Worm (Caenorhabditis elegans) whole organism, L1 larva: ENCODE measurements around the gene Y42A5A.3.

Experiments
- C04F5.9 ChIP-seq: sonication (generic microtip); optimal IDR thresholded peaks from 2 replicates; lab custom pipeline; 2016; ENCODE audit warnings: missing genetic modification characterization, missing compliant biosample characterization
- C16A3.4 ChIP-seq: fragments of 150-350 bp; optimal IDR thresholded peaks from 2 replicates; lab custom pipeline; 2014; ENCODE audit warnings: missing biosample characterization, missing genetic modification characterization
- C34B4.2 ChIP-seq: sonication (generic microtip); optimal IDR thresholded peaks from 2 replicates; lab custom pipeline; 2017; ENCODE audit warnings: mild to moderate bottlenecking, missing genetic modification characterization, missing compliant biosample characterization
- F16B12.6 ChIP-seq: fragments of 150-350 bp; optimal IDR thresholded peaks from 2 replicates; lab custom pipeline; 2014; ENCODE audit warnings: missing biosample characterization, missing genetic modification characterization
- Y116A8C.19 ChIP-seq: sonication (generic microtip); optimal IDR thresholded peaks from 2 replicates; lab custom pipeline; 2016; ENCODE audit warnings: missing compliant biosample characterization, missing genetic modification characterization, borderline replicate concordance
- alr-1 ChIP-seq: fragments of 200-800 bp; sonication (Bioruptor generic); optimal IDR thresholded peaks from 2 replicates; lab custom pipeline; 2018; ENCODE audit warnings: borderline replicate concordance, mild to moderate bottlenecking, missing genetic modification characterization, missing compliant biosample characterization
- ama-1 ChIP-seq: fragments of 150-350 bp; optimal IDR thresholded peaks from 2 replicates; lab custom pipeline; 2014
- blmp-1 ChIP-seq: fragments of 150-350 bp; optimal IDR thresholded peaks from 2 replicates; lab custom pipeline; 2014; ENCODE audit warnings: missing biosample characterization, missing genetic modification characterization
- ceh-63 ChIP-seq: fragments of 200-800 bp; sonication (Bioruptor generic); optimal IDR thresholded peaks from 2 replicates; lab custom pipeline; 2018; ENCODE audit warnings: mild to moderate bottlenecking, missing genetic modification characterization, missing compliant biosample characterization
- ceh-8 ChIP-seq: fragments of 200-800 bp; sonication (Bioruptor generic); optimal IDR thresholded peaks from 2 replicates; lab custom pipeline; 2018; ENCODE audit warnings: mild to moderate bottlenecking, missing genetic modification characterization, moderate library complexity, missing compliant biosample characterization
- ceh-90 ChIP-seq: sonication (generic microtip); optimal IDR thresholded peaks from 2 replicates; lab custom pipeline; 2016; ENCODE audit warnings: missing genetic modification characterization, missing compliant biosample characterization
- dpl-1 ChIP-seq, 3 experiments: fragments of 150-350 bp in 2 of 3; sonication (generic microtip) in 1 of 3; optimal IDR thresholded peaks; 2 replicates each; lab custom pipeline; 2014 to 2017; ENCODE audit warnings: missing biosample characterization in 3 of 3, missing genetic modification characterization in 3 of 3, missing genetic modification reagents in 3 of 3
- dsc-1 ChIP-seq: sonication (generic microtip); optimal IDR thresholded peaks from 2 replicates; lab custom pipeline; 2016; ENCODE audit warnings: mild to moderate bottlenecking, missing genetic modification characterization, missing compliant biosample characterization
- efl-3 ChIP-seq: fragments of 200-800 bp; sonication (Bioruptor generic); optimal IDR thresholded peaks from 2 replicates; lab custom pipeline; 2018; ENCODE audit warnings: mild to moderate bottlenecking, missing genetic modification characterization, missing compliant biosample characterization
- egl-27 ChIP-seq, 2 experiments: fragments of 150-350 bp in 1 of 2; sonication (generic microtip); optimal IDR thresholded peaks; 3 replicates each; lab custom pipeline; 2017 to 2018; ENCODE audit warnings: missing biosample characterization in 2 of 2, missing genetic modification characterization in 2 of 2, missing genetic modification reagents in 2 of 2
- elt-2 ChIP-seq: sonication (generic microtip); optimal IDR thresholded peaks from 2 replicates; lab custom pipeline; 2016; ENCODE audit warnings: missing genetic modification characterization, mild to moderate bottlenecking, inconsistent platforms, missing compliant biosample characterization, missing genetic modification reagents
- elt-3 ChIP-seq, 6 experiments: fragments of 150-350 bp in 1 of 6; sonication (generic microtip); optimal IDR thresholded peaks; 2 replicates each; lab custom pipeline; 2017 to 2018; ENCODE audit warnings: missing biosample characterization in 6 of 6, missing genetic modification characterization in 6 of 6, inconsistent platforms in 1 of 6
- fkh-10 ChIP-seq: sonication (generic microtip); optimal IDR thresholded peaks from 2 replicates; lab custom pipeline; 2017; ENCODE audit warnings: missing biosample characterization, missing genetic modification reagents, missing genetic modification characterization
- fkh-4 ChIP-seq: sonication (generic microtip); optimal IDR thresholded peaks from 2 replicates; lab custom pipeline; 2016; ENCODE audit warnings: missing compliant biosample characterization, missing genetic modification characterization, borderline replicate concordance
- fkh-8 ChIP-seq: sonication (generic microtip); optimal IDR thresholded peaks from 2 replicates; lab custom pipeline; 2016; ENCODE audit warnings: mild to moderate bottlenecking, missing genetic modification characterization, missing compliant biosample characterization
- hpl-2 ChIP-seq: fragments of 150-350 bp; optimal IDR thresholded peaks from 2 replicates; lab custom pipeline; 2014; ENCODE audit warnings: missing biosample characterization, missing genetic modification reagents, missing genetic modification characterization
- irx-1 ChIP-seq: sonication (generic microtip); optimal IDR thresholded peaks from 2 replicates; lab custom pipeline; 2016; ENCODE audit warnings: missing genetic modification characterization, missing compliant biosample characterization
- isw-1 ChIP-seq: fragments of 200-800 bp; sonication (Bioruptor generic); IDR thresholded peaks from 2 replicates; pipeline ENCODE4 v1.3.6; 2022; ENCODE audit warnings: missing genetic modification characterization, missing compliant biosample characterization
- jun-1 ChIP-seq: fragments of 150-350 bp; optimal IDR thresholded peaks from 2 replicates; lab custom pipeline; 2014; ENCODE audit warnings: missing biosample characterization, missing genetic modification reagents, missing genetic modification characterization
- lin-15B ChIP-seq: fragments of 150-350 bp; sonication (generic microtip); optimal IDR thresholded peaks from 3 replicates; lab custom pipeline; 2014; ENCODE audit warnings: missing biosample characterization, missing genetic modification characterization
- lin-39 ChIP-seq: fragments of 150-350 bp; optimal IDR thresholded peaks from 2 replicates; lab custom pipeline; 2014; ENCODE audit warnings: missing biosample characterization, missing genetic modification reagents, missing genetic modification characterization
- lir-3 ChIP-seq: sonication (generic microtip); optimal IDR thresholded peaks from 2 replicates; lab custom pipeline; 2016; ENCODE audit warnings: mild to moderate bottlenecking, missing genetic modification characterization, moderate library complexity, missing compliant biosample characterization; ENCODE audit not compliant: poor library complexity
- mab-9 ChIP-seq: fragments of 200-800 bp; sonication (Bioruptor generic); IDR thresholded peaks from 2 replicates; pipeline ENCODE4 v1.3.6; 2022; ENCODE audit warnings: missing genetic modification reagents, missing genetic modification characterization, missing compliant biosample characterization
- mdl-1 ChIP-seq, 2 experiments: fragments of 150-350 bp; optimal IDR thresholded peaks; 2 replicates each; lab custom pipeline; 2014 to 2017; ENCODE audit warnings: missing biosample characterization in 2 of 2, missing genetic modification characterization in 2 of 2, inconsistent platforms in 1 of 2
- mef-2 ChIP-seq: fragments of 150-350 bp; optimal IDR thresholded peaks from 2 replicates; lab custom pipeline; 2014; ENCODE audit warnings: missing biosample characterization, missing genetic modification characterization
- nhr-19 ChIP-seq: fragments of 200-800 bp; sonication (Bioruptor generic); conservative IDR thresholded peaks from 2 replicates; pipeline ENCODE4 v1.3.6; 2022; ENCODE audit warnings: missing genetic modification characterization, missing compliant biosample characterization
- nhr-20 ChIP-seq: sonication (generic microtip); optimal IDR thresholded peaks from 2 replicates; lab custom pipeline; 2016; ENCODE audit warnings: mild to moderate bottlenecking, missing genetic modification characterization, missing compliant biosample characterization
- nhr-71 ChIP-seq: sonication (generic microtip); optimal IDR thresholded peaks from 2 replicates; lab custom pipeline; 2016; ENCODE audit warnings: mild to moderate bottlenecking, missing genetic modification characterization, moderate library complexity, missing compliant biosample characterization
- nhr-77 ChIP-seq: fragments of 150-350 bp; optimal IDR thresholded peaks from 2 replicates; lab custom pipeline; 2014; ENCODE audit warnings: missing biosample characterization, missing genetic modification characterization
- nhr-85 ChIP-seq: sonication (generic microtip); peaks from one replicate; lab custom pipeline; 2016; ENCODE audit warnings: missing genetic modification characterization, inconsistent platforms, missing compliant biosample characterization
- nhr-90 ChIP-seq: sonication (generic microtip); optimal IDR thresholded peaks from 2 replicates; lab custom pipeline; 2016; ENCODE audit warnings: mild to moderate bottlenecking, missing genetic modification characterization, missing compliant biosample characterization; ENCODE audit not compliant: poor library complexity
- pax-3 ChIP-seq: fragments of 200-800 bp; sonication (Bioruptor generic); optimal IDR thresholded peaks from 2 replicates; lab custom pipeline; 2018; ENCODE audit warnings: mild to moderate bottlenecking, missing genetic modification characterization, moderate library complexity, missing compliant biosample characterization
- rnt-1 ChIP-seq: sonication (generic microtip); optimal IDR thresholded peaks from 2 replicates; lab custom pipeline; 2016; ENCODE audit warnings: mild to moderate bottlenecking, missing genetic modification characterization, moderate library complexity, missing compliant biosample characterization
- snpc-4 ChIP-seq: fragments of 150-350 bp; optimal IDR thresholded peaks from 2 replicates; lab custom pipeline; 2014; ENCODE audit warnings: missing biosample characterization, missing genetic modification characterization
- snu-23 ChIP-seq: sonication (generic microtip); optimal IDR thresholded peaks from 2 replicates; lab custom pipeline; 2016; ENCODE audit warnings: missing genetic modification characterization, missing compliant biosample characterization
- sptf-1 ChIP-seq: fragments of 150-350 bp; optimal IDR thresholded peaks from 2 replicates; lab custom pipeline; 2014; ENCODE audit warnings: missing biosample characterization, missing genetic modification characterization
- sup-37 ChIP-seq: fragments of 200-800 bp; sonication (Bioruptor generic); optimal IDR thresholded peaks from 2 replicates; lab custom pipeline; 2018; ENCODE audit warnings: mild to moderate bottlenecking, missing genetic modification characterization, missing compliant biosample characterization
- tbx-2 ChIP-seq: sonication (generic microtip); optimal IDR thresholded peaks from 2 replicates; lab custom pipeline; 2016; ENCODE audit warnings: missing genetic modification characterization, missing compliant biosample characterization
- unc-130 ChIP-seq: fragments of 150-350 bp; optimal IDR thresholded peaks from 2 replicates; lab custom pipeline; 2017; ENCODE audit warnings: missing biosample characterization, missing genetic modification characterization, inconsistent platforms
- unc-98 ChIP-seq: fragments of 200-800 bp; sonication (Bioruptor generic); IDR thresholded peaks from 2 replicates; pipeline ENCODE4 v1.3.6; 2022; ENCODE audit warnings: missing genetic modification characterization, missing compliant biosample characterization
- vab-15 ChIP-seq: sonication (generic microtip); optimal IDR thresholded peaks from 2 replicates; lab custom pipeline; 2017; ENCODE audit warnings: missing genotype, mild to moderate bottlenecking, missing genetic modification characterization, missing compliant biosample characterization
- xbp-1 ChIP-seq: sonication (generic microtip); optimal IDR thresholded peaks from 2 replicates; lab custom pipeline; 2016; ENCODE audit warnings: missing genetic modification characterization, missing compliant biosample characterization
- ztf-4 ChIP-seq: fragments of 150-350 bp; optimal IDR thresholded peaks from 2 replicates; lab custom pipeline; 2014; ENCODE audit warnings: missing biosample characterization, missing genetic modification characterization

Y42A5A.3 gene

DNA sequence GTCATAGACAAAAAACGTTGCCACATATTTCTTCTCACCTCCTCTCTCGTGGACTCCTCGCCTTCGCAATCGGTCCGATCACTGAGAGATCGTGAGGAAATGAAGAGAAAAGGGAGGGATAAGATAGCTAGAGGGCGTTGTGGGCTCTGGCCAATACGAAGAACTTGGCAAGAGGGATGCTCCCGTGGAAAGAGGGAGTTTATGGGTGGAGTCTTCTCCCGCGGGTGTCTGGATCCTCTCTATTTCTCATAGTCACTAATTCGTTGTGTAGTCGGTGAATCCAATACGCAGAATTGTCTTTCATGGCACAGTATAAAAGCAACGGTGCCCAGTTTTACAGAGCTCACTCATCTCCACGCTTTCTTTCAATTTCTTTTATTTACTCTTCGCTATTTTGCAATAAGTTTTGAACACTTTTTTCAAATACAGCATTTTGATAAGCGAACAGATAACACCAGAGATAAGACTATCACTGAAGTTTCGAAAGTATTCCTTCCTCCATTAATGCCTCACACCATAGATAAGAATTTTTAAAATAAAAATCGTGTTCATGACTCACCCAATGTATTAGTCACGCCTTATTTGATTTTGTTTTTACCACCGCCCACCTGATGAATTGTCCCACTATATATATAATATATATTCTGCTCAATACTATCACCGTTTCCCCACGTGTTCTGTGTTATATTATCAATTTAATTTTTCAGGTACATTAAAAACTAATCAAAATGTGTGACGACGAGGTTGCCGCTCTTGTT, 15.2 kb downstream of the Y42A5A.3 start, which contains the start of gene act-1 (continued):
- TF ChIP-seq nhr-71 (tag; lab: Kevin White, UChicago) (peak; percentile 85), lin-39 (no peak), C34B4.2 (no peak), fkh-10 (GFP tag; lab: Kevin White, UChicago) (no peak), sup-37 (no peak), nhr-19 (peak; percentile 79), lir-3 (no peak), snpc-4 (tag; lab: Kevin White, UChicago) (no peak), dpl-1 (GFP tag; optimal IDR thresholded peaks at IDR 0.05; lab: Kevin White, UChicago) (no peak), unc-98 (GFP tag; lab: Robert Waterston, UW) (no peak; the same call in 1 of the 2 replicates), mef-2 (tag; lab: Kevin White, UChicago) (no peak), isw-1 (no peak), irx-1 (tag; lab: Kevin White, UChicago) (no peak), tbx-2 (tag; lab: Kevin White, UChicago) (peak; percentile 21), dsc-1 (tag; lab: Kevin White, UChicago) (peak; percentile 60), ceh-90 (tag; lab: Kevin White, UChicago) (no peak), mdl-1 (tag; optimal IDR thresholded peaks at IDR 0.05; lab: Kevin White, UChicago) (peak in 1 of 2 experiments; percentile 12), ama-1 (lab: Kevin White, UChicago) (no peak), nhr-90 (tag; lab: Kevin White, UChicago) (no peak), ztf-4 (tag; lab: Kevin White, UChicago) (no peak), fkh-8 (tag; lab: Kevin White, UChicago) (no peak), xbp-1 (peak; percentile 1), rnt-1 (tag; lab: Kevin White, UChicago) (peak; percentile 77), Y116A8C.19 (tag; lab: Kevin White, UChicago) (no peak), ceh-8 (no peak), sptf-1 (tag; lab: Kevin White, UChicago) (no peak), nhr-20 (tag; lab: Kevin White, UChicago) (peak; percentile 55), jun-1 (no peak), egl-27 (tag; optimal IDR thresholded peaks at IDR 0.05; lab: Kevin White, UChicago) (no peak), lin-15B (tag; lab: Kevin White, UChicago) (no peak), fkh-4 (tag; lab: Kevin White, UChicago) (peak; percentile 44), blmp-1 (no peak)
- TF ChIP-seq, all 84 proteins: peak for 24

DNA sequence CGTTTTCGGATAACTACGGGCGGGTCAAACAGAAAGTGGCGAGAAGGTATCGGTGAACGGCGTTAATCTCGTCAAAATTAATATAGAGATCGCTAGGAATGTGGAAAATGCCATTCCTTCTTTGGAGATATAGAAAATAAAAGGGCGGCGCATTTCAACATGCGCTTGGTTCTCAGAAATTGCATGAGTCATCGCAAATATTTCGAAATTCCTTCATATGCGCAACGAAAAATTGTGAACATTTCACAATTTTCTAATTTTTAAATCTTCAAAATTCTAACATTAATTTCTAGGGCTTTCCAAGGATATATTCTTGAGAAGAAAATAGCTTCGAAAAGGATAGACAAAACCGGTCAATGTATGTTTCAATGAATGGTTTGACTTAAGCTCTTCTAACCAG, 16.9 kb downstream of the Y42A5A.3 start:
- TF ChIP-seq jun-1 (peak; percentile 66), C16A3.4 (tag; lab: Kevin White, UChicago) (no peak)

DNA sequence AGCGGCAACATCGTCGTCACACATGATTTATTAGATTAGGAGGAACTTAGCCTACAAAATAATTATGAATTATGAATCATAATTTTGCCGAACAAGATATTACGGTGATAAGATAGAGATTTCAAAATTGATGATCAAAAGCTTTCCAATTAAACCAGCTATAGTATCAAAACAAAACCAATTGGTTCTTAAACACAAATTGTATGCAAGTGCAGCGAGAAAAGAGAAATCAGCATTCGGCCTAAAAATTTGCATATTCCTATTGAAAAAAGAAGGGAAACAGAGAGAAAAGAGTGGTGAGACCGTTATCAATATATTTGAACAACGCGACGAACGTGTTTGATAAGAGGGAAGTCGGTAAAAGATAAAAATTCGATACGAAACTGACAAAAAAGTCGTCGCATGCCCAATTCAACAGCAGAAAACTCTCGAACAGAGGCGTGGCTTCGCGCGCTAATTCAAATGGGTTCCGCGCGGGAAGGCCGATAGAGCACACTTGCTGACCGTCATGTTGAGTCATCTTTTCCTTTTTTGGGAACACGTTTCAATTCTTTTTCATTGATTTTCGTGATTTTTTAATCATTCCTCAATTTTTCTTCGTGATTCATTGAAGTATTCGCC, 17.6 kb downstream of the Y42A5A.3 start, which contains the start of gene act-2:
act-2 (minus strand) TSS at position 51 of the 621 bp plus-strand sequence.
- TF ChIP-seq alr-1 (tag; lab: Kevin White, UChicago) (no peak), elt-2 (tag; lab: Kevin White, UChicago) (peak; percentile 75), C04F5.9 (tag; lab: Kevin White, UChicago) (no peak), C34B4.2 (no peak), nhr-19 (peak; percentile 61), nhr-77 (tag; lab: Kevin White, UChicago) (peak; percentile 47), nhr-85 (tag; lab: Kevin White, UChicago) (peak; percentile 87), vab-15 (tag; lab: Kevin White, UChicago) (no peak), pax-3 (peak; percentile 7), F16B12.6 (tag; lab: Kevin White, UChicago) (peak; percentile 13), mab-9 (GFP tag; lab: Robert Waterston, UW) (no peak), hpl-2 (GFP tag; lab: Kevin White, UChicago) (no peak), snu-23 (peak; percentile 92), mdl-1 (tag; optimal IDR thresholded peaks at IDR 0.05; lab: Kevin White, UChicago) (peak in 1 of 2 experiments; percentile 64), fkh-10 (GFP tag; lab: Kevin White, UChicago) (peak; percentile 47), ceh-63 (GFP tag; lab: Kevin White, UChicago) (no peak), efl-3 (GFP tag; lab: Kevin White, UChicago) (no peak), sptf-1 (tag; lab: Kevin White, UChicago) (no peak), C16A3.4 (tag; lab: Kevin White, UChicago) (peak; percentile 66), unc-130 (tag; lab: Kevin White, UChicago) (no peak), elt-3 (tag; optimal IDR thresholded peaks at IDR 0.05; lab: Kevin White, UChicago) (peak in 4 of 6 experiments; percentile 53 to 94 (median 74))
